Fruit fly (Drosophila melanogaster) whole organism, adult: ENCODE measurements around the gene CG13896.

Experiments used
- CG11617 ChIP-seq: fragments of 200-800 bp; sonication (Bioruptor generic); optimal IDR thresholded peaks from 2 replicates; lab custom pipeline; 2017; ENCODE audit warnings: mild to moderate bottlenecking, missing biosample characterization, missing genetic modification reagents, missing genetic modification characterization
- CG14711 ChIP-seq: fragments of 200-800 bp; sonication (Bioruptor generic); optimal IDR thresholded peaks from 2 replicates; lab custom pipeline; 2018; ENCODE audit warnings: missing biosample characterization, mild to moderate bottlenecking, missing genetic modification characterization, moderate library complexity
- CG1620 ChIP-seq: fragments of 200-800 bp; sonication (Bioruptor generic); optimal IDR thresholded peaks from 2 replicates; lab custom pipeline; 2016; ENCODE audit warnings: missing biosample characterization, missing genetic modification characterization
- CG7045 ChIP-seq: fragments of 200-800 bp; sonication (Bioruptor generic); optimal IDR thresholded peaks from 2 replicates; lab custom pipeline; 2017; ENCODE audit warnings: missing biosample characterization, mild to moderate bottlenecking, missing genetic modification characterization
- CG7101 ChIP-seq: fragments of 200-800 bp; sonication (Bioruptor generic); optimal IDR thresholded peaks from 2 replicates; lab custom pipeline; 2018; ENCODE audit warnings: missing biosample characterization, mild to moderate bottlenecking, missing genetic modification characterization, moderate library complexity
- Clk ChIP-seq: fragments of 200-800 bp; sonication (Bioruptor generic); optimal IDR thresholded peaks from 2 replicates; lab custom pipeline; 2017; ENCODE audit warnings: missing biosample characterization, missing genetic modification characterization
- Crg-1 ChIP-seq: fragments of 200-800 bp; sonication (Bioruptor generic); optimal IDR thresholded peaks from 2 replicates; lab custom pipeline; 2016; ENCODE audit warnings: missing biosample characterization, missing genetic modification characterization
- Mnt ChIP-seq: fragments of 200-800 bp; sonication (Bioruptor generic); optimal IDR thresholded peaks from 2 replicates; lab custom pipeline; 2016; ENCODE audit warnings: missing biosample characterization, mild to moderate bottlenecking, missing genetic modification characterization
- bab1 ChIP-seq: fragments of 200-800 bp; sonication (Bioruptor generic); optimal IDR thresholded peaks from 3 replicates; lab custom pipeline; 2019; ENCODE audit warnings: missing biosample characterization, mild to moderate bottlenecking, missing genetic modification characterization, moderate library complexity
- cic ChIP-seq: fragments of 200-800 bp; sonication (Bioruptor generic); optimal IDR thresholded peaks from 2 replicates; lab custom pipeline; 2017; ENCODE audit warnings: missing biosample characterization, mild to moderate bottlenecking, missing genetic modification characterization, moderate library complexity
- ovo ChIP-seq: fragments of 200-800 bp; sonication (Bioruptor generic); optimal IDR thresholded peaks from 2 replicates; lab custom pipeline; 2016; ENCODE audit warnings: missing biosample characterization, missing genetic modification characterization
- pad ChIP-seq: fragments of 200-800 bp; sonication (Bioruptor generic); optimal IDR thresholded peaks from 3 replicates; lab custom pipeline; 2017; ENCODE audit warnings: missing biosample characterization, missing genetic modification characterization, mild to moderate bottlenecking, moderate library complexity, missing genetic modification reagents
- tj ChIP-seq: fragments of 200-800 bp; sonication (Bioruptor generic); optimal IDR thresholded peaks from 3 replicates; lab custom pipeline; 2017; ENCODE audit warnings: missing biosample characterization, mild to moderate bottlenecking, missing genetic modification characterization, moderate library complexity
- toe ChIP-seq: fragments of 200-800 bp; sonication (Bioruptor generic); optimal IDR thresholded peaks from 2 replicates; lab custom pipeline; 2016; ENCODE audit warnings: missing biosample characterization, missing genetic modification characterization

DNA sequence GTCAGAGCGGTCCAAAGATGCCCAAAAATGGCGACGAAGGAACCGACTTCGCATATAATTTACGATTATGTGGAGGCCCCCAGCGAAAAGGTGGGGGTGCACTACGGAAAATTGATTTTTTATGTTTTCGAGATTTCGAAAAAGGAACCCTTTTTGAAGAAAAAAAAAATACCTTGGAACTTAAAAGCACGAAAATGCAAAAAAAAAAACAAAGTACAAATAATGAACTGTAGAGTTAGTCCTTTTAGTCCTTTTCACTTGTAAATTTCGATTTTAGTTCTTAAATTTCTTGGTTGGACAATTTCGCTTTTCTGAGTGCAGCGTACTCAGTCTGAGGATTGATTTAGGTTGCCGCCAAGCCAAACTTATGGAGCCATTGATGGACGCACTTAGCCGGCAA lies 46.9 kb upstream of the CG13896 start:
- TF ChIP-seq pad (GFP tag; lab: Kevin White, UChicago) = no peak
- no peak for TF ChIP-seq toe (GFP tag; lab: Kevin White, UChicago)
- no peak for TF ChIP-seq CG7045 (GFP tag; lab: Kevin White, UChicago)
- no peak for TF ChIP-seq CG11617 (GFP tag; lab: Kevin White, UChicago)
- no peak for TF ChIP-seq tj (GFP tag; lab: Kevin White, UChicago)
- TF ChIP-seq cic (GFP tag; lab: Kevin White, UChicago) = no peak
- TF ChIP-seq Mnt (GFP tag; lab: Kevin White, UChicago) = no peak
- no peak for TF ChIP-seq bab1 (GFP tag; lab: Kevin White, UChicago)
- TF ChIP-seq Clk = no peak
- TF ChIP-seq CG14711 (tag; lab: Kevin White, UChicago) = no peak
- TF ChIP-seq CG1620 = no peak
- no peak for TF ChIP-seq CG7101 (tag; lab: Kevin White, UChicago)
- TF ChIP-seq ovo = no peak
- no peak for TF ChIP-seq Crg-1 (GFP tag; lab: Kevin White, UChicago)
